Fruit fly (Drosophila melanogaster) whole organism, embryonic: ENCODE data around the gene Cisd2.

Experiments
- CG16779 ChIP-seq: fragments of 200-800 bp; sonication (Bioruptor generic); IDR thresholded peaks from 2 replicates; pipeline ENCODE4 v1.3.6; 2022; ENCODE audit warnings: missing biosample characterization, missing genetic modification characterization
- CG30403 ChIP-seq: fragments of 200-800 bp; sonication (Bioruptor generic); optimal IDR thresholded peaks from 3 replicates; lab custom pipeline; 2016; ENCODE audit warnings: missing biosample characterization, missing genetic modification characterization
- bab2 ChIP-seq: fragments of 200-800 bp; sonication (Bioruptor generic); optimal IDR thresholded peaks from 2 replicates; lab custom pipeline; 2016; ENCODE audit warnings: missing biosample characterization, missing genetic modification characterization
- ftz-f1 ChIP-seq: fragments of 200-800 bp; sonication (Bioruptor generic); optimal IDR thresholded peaks from 2 replicates; lab custom pipeline; 2016; ENCODE audit warnings: missing biosample characterization, missing genetic modification characterization
- wor ChIP-seq: fragments of 200-800 bp; sonication (Bioruptor generic); IDR thresholded peaks from 2 replicates; pipeline ENCODE4 v1.3.6; 2022; ENCODE audit warnings: missing biosample characterization, missing genetic modification characterization

- TF ChIP-seq ftz-f1 (GFP tag; lab: Kevin White, UChicago) (no peak), wor (GFP tag; lab: Robert Waterston, UW) (no peak), bab2 (GFP tag; lab: Kevin White, UChicago) (no peak), CG30403 (GFP tag; lab: Kevin White, UChicago) (no peak), CG16779 (GFP tag; lab: Robert Waterston, UW) (no peak)
Observed at dm6 chr3R:29196967-29197611, 26.1 kb downstream of the Cisd2 start, which contains the start of gene CG14515.
